Fruit fly (Drosophila melanogaster): Measurements from ENCODE around the gene kek5.
A peak's percentile ranks its signal among the peaks of the same experiment; 100 is the strongest.

dm6 chrX:19494830-19495610, 142.0 kb downstream of the kek5 start, which contains the start of the genes ksh, CG14200 and Pfrx:
- no peak for TF ChIP-seq disco-r (GFP tag; optimal IDR thresholded peaks at IDR 0.05)
- TF ChIP-seq CG12942 (GFP tag; optimal IDR thresholded peaks at IDR 0.05) = no peak
- TF ChIP-seq tll (GFP tag; optimal IDR thresholded peaks at IDR 0.05) = no peak
- TF ChIP-seq bbx (GFP tag; IDR thresholded peaks at IDR 0.05; ENCODE audit: partially characterized antibody) = peak; percentile 97
- TF ChIP-seq pzg (GFP tag; optimal IDR thresholded peaks at IDR 0.05) = peak; percentile 78

Data from whole organism, embryonic.